Worm (Caenorhabditis elegans) whole organism, L1 larva: ENCODE data around the gene cox-18.

Experiments used
- C04F5.9 ChIP-seq: sonication (generic microtip); optimal IDR thresholded peaks from 2 replicates; lab custom pipeline; 2016; ENCODE audit warnings: missing genetic modification characterization, missing compliant biosample characterization
- C16A3.4 ChIP-seq: fragments of 150-350 bp; optimal IDR thresholded peaks from 2 replicates; lab custom pipeline; 2014; ENCODE audit warnings: missing biosample characterization, missing genetic modification characterization
- F16B12.6 ChIP-seq: fragments of 150-350 bp; optimal IDR thresholded peaks from 2 replicates; lab custom pipeline; 2014; ENCODE audit warnings: missing biosample characterization, missing genetic modification characterization
- Y116A8C.19 ChIP-seq: sonication (generic microtip); optimal IDR thresholded peaks from 2 replicates; lab custom pipeline; 2016; ENCODE audit warnings: missing compliant biosample characterization, missing genetic modification characterization, borderline replicate concordance
- aha-1 ChIP-seq: fragments of 150-350 bp; optimal IDR thresholded peaks from 2 replicates; lab custom pipeline; 2014; ENCODE audit warnings: missing biosample characterization, missing genetic modification characterization
- ama-1 ChIP-seq: fragments of 150-350 bp; optimal IDR thresholded peaks from 2 replicates; lab custom pipeline; 2014
- ceh-63 ChIP-seq: fragments of 200-800 bp; sonication (Bioruptor generic); optimal IDR thresholded peaks from 2 replicates; lab custom pipeline; 2018; ENCODE audit warnings: mild to moderate bottlenecking, missing genetic modification characterization, missing compliant biosample characterization
- ceh-88 ChIP-seq: fragments of 200-800 bp; sonication (Bioruptor generic); IDR thresholded peaks from 2 replicates; pipeline ENCODE4 v1.3.6; 2022; ENCODE audit warnings: missing genetic modification characterization, missing compliant biosample characterization
- efl-1 ChIP-seq, 4 experiments: fragments of 150-350 bp; optimal IDR thresholded peaks in 3 of 4; peaks in 1 of 4; 1 replicate in 1 of 4; 2 replicates in 3 of 4; lab custom pipeline; 2014; ENCODE audit warnings: missing biosample characterization in 2 of 4, missing genetic modification characterization in 2 of 4, missing genetic modification reagents in 2 of 4
- efl-3 ChIP-seq: fragments of 200-800 bp; sonication (Bioruptor generic); optimal IDR thresholded peaks from 2 replicates; lab custom pipeline; 2018; ENCODE audit warnings: mild to moderate bottlenecking, missing genetic modification characterization, missing compliant biosample characterization
- elt-2 ChIP-seq: sonication (generic microtip); optimal IDR thresholded peaks from 2 replicates; lab custom pipeline; 2016; ENCODE audit warnings: missing genetic modification characterization, mild to moderate bottlenecking, inconsistent platforms, missing compliant biosample characterization, missing genetic modification reagents
- elt-3 ChIP-seq, 6 experiments: fragments of 150-350 bp in 1 of 6; sonication (generic microtip); optimal IDR thresholded peaks; 2 replicates each; lab custom pipeline; 2017 to 2018; ENCODE audit warnings: missing biosample characterization in 6 of 6, missing genetic modification characterization in 6 of 6, inconsistent platforms in 1 of 6
- fkh-10 ChIP-seq: sonication (generic microtip); optimal IDR thresholded peaks from 2 replicates; lab custom pipeline; 2017; ENCODE audit warnings: missing biosample characterization, missing genetic modification reagents, missing genetic modification characterization
- fkh-8 ChIP-seq: sonication (generic microtip); optimal IDR thresholded peaks from 2 replicates; lab custom pipeline; 2016; ENCODE audit warnings: mild to moderate bottlenecking, missing genetic modification characterization, missing compliant biosample characterization
- fos-1 ChIP-seq: fragments of 150-350 bp; optimal IDR thresholded peaks from 2 replicates; lab custom pipeline; 2014; ENCODE audit warnings: missing biosample characterization, missing genetic modification characterization
- grh-1 ChIP-seq: fragments of 200-800 bp; sonication (Bioruptor generic); IDR thresholded peaks from 2 replicates; pipeline ENCODE4 v1.3.6; 2022; ENCODE audit warnings: missing genetic modification reagents, missing genetic modification characterization, missing compliant biosample characterization
- hlh-17 ChIP-seq: fragments of 200-800 bp; sonication (Bioruptor generic); optimal IDR thresholded peaks from 2 replicates; lab custom pipeline; 2018; ENCODE audit warnings: missing genetic modification characterization, mild to moderate bottlenecking, missing compliant biosample characterization, moderate library complexity, borderline replicate concordance
- hpl-2 ChIP-seq: fragments of 150-350 bp; optimal IDR thresholded peaks from 2 replicates; lab custom pipeline; 2014; ENCODE audit warnings: missing biosample characterization, missing genetic modification reagents, missing genetic modification characterization
- irx-1 ChIP-seq: sonication (generic microtip); optimal IDR thresholded peaks from 2 replicates; lab custom pipeline; 2016; ENCODE audit warnings: missing genetic modification characterization, missing compliant biosample characterization
- jun-1 ChIP-seq: fragments of 150-350 bp; optimal IDR thresholded peaks from 2 replicates; lab custom pipeline; 2014; ENCODE audit warnings: missing biosample characterization, missing genetic modification reagents, missing genetic modification characterization
- lin-13 ChIP-seq: fragments of 150-350 bp; optimal IDR thresholded peaks from 2 replicates; lab custom pipeline; 2014; ENCODE audit warnings: missing biosample characterization, missing genetic modification reagents, missing genetic modification characterization
- lin-14 ChIP-seq: fragments of 200-800 bp; sonication (Bioruptor generic); optimal IDR thresholded peaks from 2 replicates; lab custom pipeline; 2018; ENCODE audit warnings: mild to moderate bottlenecking, missing genetic modification characterization, moderate library complexity, missing compliant biosample characterization
- lin-35 ChIP-seq, 2 experiments: fragments of 150-350 bp; optimal IDR thresholded peaks; 2 replicates each; lab custom pipeline; 2014; ENCODE audit warnings: missing biosample characterization in 2 of 2, missing genetic modification characterization in 2 of 2, missing genetic modification reagents in 2 of 2
- lir-3 ChIP-seq: sonication (generic microtip); optimal IDR thresholded peaks from 2 replicates; lab custom pipeline; 2016; ENCODE audit warnings: mild to moderate bottlenecking, missing genetic modification characterization, moderate library complexity, missing compliant biosample characterization; ENCODE audit not compliant: poor library complexity
- lsy-2 ChIP-seq, 2 experiments: fragments of 150-350 bp; optimal IDR thresholded peaks; 2 replicates each; lab custom pipeline; 2014; ENCODE audit warnings: missing biosample characterization in 2 of 2, missing genetic modification characterization in 2 of 2
- mdl-1 ChIP-seq, 2 experiments: fragments of 150-350 bp; optimal IDR thresholded peaks; 2 replicates each; lab custom pipeline; 2014 to 2017; ENCODE audit warnings: missing biosample characterization in 2 of 2, missing genetic modification characterization in 2 of 2, inconsistent platforms in 1 of 2
- mef-2 ChIP-seq: fragments of 150-350 bp; optimal IDR thresholded peaks from 2 replicates; lab custom pipeline; 2014; ENCODE audit warnings: missing biosample characterization, missing genetic modification characterization
- nhr-11 ChIP-seq: fragments of 150-350 bp; optimal IDR thresholded peaks from 2 replicates; lab custom pipeline; 2014; ENCODE audit warnings: missing biosample characterization, missing genetic modification characterization
- nhr-12 ChIP-seq: sonication (generic microtip); optimal IDR thresholded peaks from 2 replicates; lab custom pipeline; 2017; ENCODE audit warnings: missing biosample characterization, missing genetic modification characterization
- nhr-20 ChIP-seq: sonication (generic microtip); optimal IDR thresholded peaks from 2 replicates; lab custom pipeline; 2016; ENCODE audit warnings: mild to moderate bottlenecking, missing genetic modification characterization, missing compliant biosample characterization
- nhr-71 ChIP-seq: sonication (generic microtip); optimal IDR thresholded peaks from 2 replicates; lab custom pipeline; 2016; ENCODE audit warnings: mild to moderate bottlenecking, missing genetic modification characterization, moderate library complexity, missing compliant biosample characterization
- nhr-84 ChIP-seq: sonication (generic microtip); optimal IDR thresholded peaks from 2 replicates; lab custom pipeline; 2017; ENCODE audit warnings: missing biosample characterization, missing genetic modification characterization
- pag-3 ChIP-seq: sonication (generic microtip); optimal IDR thresholded peaks from 2 replicates; lab custom pipeline; 2017; ENCODE audit warnings: missing genetic modification characterization, mild to moderate bottlenecking, missing compliant biosample characterization, antibody characterized with exemption, borderline replicate concordance; ENCODE audit not compliant: insufficient read depth
- pax-3 ChIP-seq: fragments of 200-800 bp; sonication (Bioruptor generic); optimal IDR thresholded peaks from 2 replicates; lab custom pipeline; 2018; ENCODE audit warnings: mild to moderate bottlenecking, missing genetic modification characterization, moderate library complexity, missing compliant biosample characterization
- rnt-1 ChIP-seq: sonication (generic microtip); optimal IDR thresholded peaks from 2 replicates; lab custom pipeline; 2016; ENCODE audit warnings: mild to moderate bottlenecking, missing genetic modification characterization, moderate library complexity, missing compliant biosample characterization
- snpc-4 ChIP-seq: fragments of 150-350 bp; optimal IDR thresholded peaks from 2 replicates; lab custom pipeline; 2014; ENCODE audit warnings: missing biosample characterization, missing genetic modification characterization
- tbx-2 ChIP-seq: sonication (generic microtip); optimal IDR thresholded peaks from 2 replicates; lab custom pipeline; 2016; ENCODE audit warnings: missing genetic modification characterization, missing compliant biosample characterization
- unc-130 ChIP-seq: fragments of 150-350 bp; optimal IDR thresholded peaks from 2 replicates; lab custom pipeline; 2017; ENCODE audit warnings: missing biosample characterization, missing genetic modification characterization, inconsistent platforms
- unc-62 ChIP-seq: fragments of 150-350 bp; optimal IDR thresholded peaks from 2 replicates; lab custom pipeline; 2014; ENCODE audit warnings: missing biosample characterization, missing genetic modification reagents, missing genetic modification characterization
- unc-86 ChIP-seq: sonication (generic microtip); optimal IDR thresholded peaks from 2 replicates; lab custom pipeline; 2016; ENCODE audit warnings: missing genetic modification characterization, missing compliant biosample characterization
- vab-15 ChIP-seq: sonication (generic microtip); optimal IDR thresholded peaks from 2 replicates; lab custom pipeline; 2017; ENCODE audit warnings: missing genotype, mild to moderate bottlenecking, missing genetic modification characterization, missing compliant biosample characterization
- zag-1 ChIP-seq: fragments of 150-350 bp; optimal IDR thresholded peaks from 2 replicates; lab custom pipeline; 2014; ENCODE audit warnings: missing biosample characterization, missing genetic modification characterization

cox-18 gene

DNA sequence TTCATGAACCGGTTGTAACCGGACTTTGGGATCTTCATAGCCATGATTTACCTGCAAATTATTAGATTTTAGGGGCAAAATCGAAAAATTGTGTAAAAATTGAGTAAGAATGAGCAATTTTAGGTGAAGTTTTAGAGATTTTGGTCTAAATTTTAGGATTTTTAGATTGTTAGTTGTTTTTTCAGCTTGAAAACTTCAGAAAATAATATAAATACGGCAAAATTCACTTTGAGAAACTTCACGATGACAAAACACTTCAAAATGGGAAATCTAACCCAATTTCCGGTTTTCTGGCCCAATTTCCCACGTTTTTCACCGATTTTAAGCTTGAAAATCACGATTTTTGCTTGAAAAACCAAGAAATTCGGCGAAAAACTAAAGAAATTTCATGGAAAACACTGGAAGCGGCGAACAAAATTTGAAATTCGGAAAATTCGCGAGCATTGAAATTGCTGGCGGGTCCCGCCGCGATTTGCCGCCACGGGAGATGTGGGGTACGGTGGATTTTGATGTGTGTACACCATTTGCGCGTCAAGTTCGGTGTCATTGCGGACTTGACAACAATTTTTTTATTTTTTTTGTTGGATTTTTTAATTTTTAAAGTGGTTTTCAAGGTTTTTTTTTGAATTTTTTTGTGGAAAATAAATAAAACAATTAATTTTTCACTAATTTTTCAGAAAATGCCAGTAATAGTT, 3.2 kb upstream of the cox-18 start, which contains the start of the genes cct-8 and Y55F3AR.2 (continued):
- TF ChIP-seq jun-1 (tag; lab: Kevin White, UChicago) (peak; percentile 98), nhr-84 (peak; percentile 24), elt-3 (tag; optimal IDR thresholded peaks at IDR 0.05; lab: Kevin White, UChicago) (peak in 3 of 6 experiments; percentile 36 to 95 (median 91)), efl-1 (optimal IDR thresholded peaks at IDR 0.05; lab: Kevin White, UChicago) (peak; percentile 96 to 97), efl-1 (GFP tag; optimal IDR thresholded peaks at IDR 0.05 in 1 of 2; lab: Kevin White, UChicago) (peak; percentile 88 to 99), hlh-17 (GFP tag; lab: Kevin White, UChicago) (no peak), unc-62 (GFP tag; lab: Kevin White, UChicago) (peak; percentile 20), fos-1 (tag; lab: Kevin White, UChicago) (peak; percentile 93), nhr-20 (tag; lab: Kevin White, UChicago) (peak; percentile 97), snpc-4 (tag; lab: Kevin White, UChicago) (peak; percentile 90), irx-1 (tag; lab: Kevin White, UChicago) (peak; percentile 97), tbx-2 (tag; lab: Kevin White, UChicago) (peak; percentile 98), unc-130 (peak; percentile 92), nhr-71 (peak; percentile 98), mdl-1 (tag; optimal IDR thresholded peaks at IDR 0.05; lab: Kevin White, UChicago) (peak in 1 of 2 experiments; percentile 87), elt-2 (tag; lab: Kevin White, UChicago) (peak; percentile 93), lin-14 (GFP tag; lab: Kevin White, UChicago) (peak; percentile 97), lin-35 (GFP tag; optimal IDR thresholded peaks at IDR 0.05; lab: Kevin White, UChicago) (peak; percentile 89 to 93), fkh-8 (tag; lab: Kevin White, UChicago) (peak; percentile 99), ceh-63 (GFP tag; lab: Kevin White, UChicago) (peak; percentile 78), ceh-88 (GFP tag; lab: Robert Waterston, UW) (peak; percentile 97), hpl-2 (peak; percentile 92), Y116A8C.19 (tag; lab: Kevin White, UChicago) (peak; percentile 36), efl-3 (GFP tag; lab: Kevin White, UChicago) (peak; percentile 89), pax-3 (tag; lab: Kevin White, UChicago) (peak; percentile 98), mef-2 (tag; lab: Kevin White, UChicago) (peak; percentile 91), unc-86 (peak; percentile 98), C16A3.4 (peak; percentile 96), lsy-2 (tag; optimal IDR thresholded peaks at IDR 0.05; lab: Kevin White, UChicago) (peak; percentile 100), lin-13 (peak; percentile 96), C04F5.9 (peak; percentile 100), lir-3 (tag; lab: Kevin White, UChicago) (no peak), aha-1 (tag; lab: Kevin White, UChicago) (peak; percentile 60), nhr-12 (tag; lab: Kevin White, UChicago) (peak; percentile 75), pag-3 (tag; lab: Kevin White, UChicago) (no peak), rnt-1 (peak; percentile 97), vab-15 (tag; lab: Kevin White, UChicago) (peak; percentile 95), ama-1 (peak; percentile 81)

DNA sequence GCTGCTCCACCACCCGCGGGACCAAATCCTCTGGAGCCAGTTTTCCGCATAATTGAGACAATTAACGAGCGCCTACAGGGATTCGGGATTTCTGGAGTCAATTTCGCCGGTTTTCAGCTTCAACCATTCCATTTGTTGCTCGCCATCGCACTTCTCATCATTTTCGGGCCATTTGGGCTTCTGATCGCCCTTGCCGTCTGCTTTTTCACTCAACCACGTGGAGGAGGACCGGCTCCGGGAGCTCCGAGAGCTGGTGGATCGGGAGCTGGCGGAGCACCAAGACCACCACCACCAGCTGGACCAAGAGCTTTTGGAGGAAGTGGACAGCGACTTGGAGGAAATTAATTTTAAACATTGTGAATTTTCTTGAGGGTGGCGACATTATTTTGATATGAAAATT, 1.1 kb upstream of the cox-18 start:
- TF ChIP-seq lsy-2 (tag; optimal IDR thresholded peaks at IDR 0.05; lab: Kevin White, UChicago) (no peak), vab-15 (tag; lab: Kevin White, UChicago) (no peak), elt-2 (tag; lab: Kevin White, UChicago) (no peak), fkh-10 (no peak), nhr-11 (tag; lab: Kevin White, UChicago) (no peak), grh-1 (no peak), F16B12.6 (tag; lab: Kevin White, UChicago) (no peak), Y116A8C.19 (tag; lab: Kevin White, UChicago) (no peak), nhr-71 (no peak), rnt-1 (no peak), mdl-1 (tag; optimal IDR thresholded peaks at IDR 0.05; lab: Kevin White, UChicago) (no peak), zag-1 (no peak), efl-1 (optimal IDR thresholded peaks at IDR 0.05; lab: Kevin White, UChicago) (no peak), efl-1 (GFP tag; optimal IDR thresholded peaks at IDR 0.05 in 1 of 2; lab: Kevin White, UChicago) (no peak)
